Fruit fly (Drosophila melanogaster) whole organism, embryonic: ENCODE data around the gene Shaw.

Source experiments
- ATbp ChIP-seq: fragments of 200-800 bp; sonication (Bioruptor generic); optimal IDR thresholded peaks from 2 replicates; lab custom pipeline; 2017; ENCODE audit warnings: missing biosample characterization, mild to moderate bottlenecking, missing genetic modification characterization, missing genetic modification reagents
- CG10959 ChIP-seq: fragments of 200-800 bp; sonication (Bioruptor generic); IDR thresholded peaks from 2 replicates; pipeline ENCODE4 v1.3.6; 2022; ENCODE audit warnings: missing biosample characterization, missing genetic modification characterization
- CG13424 ChIP-seq: fragments of 200-800 bp; sonication (Bioruptor generic); optimal IDR thresholded peaks from 2 replicates; lab custom pipeline; 2019; ENCODE audit warnings: missing biosample characterization, mild to moderate bottlenecking, missing genetic modification characterization, moderate library complexity
- CG13894 ChIP-seq: fragments of 200-800 bp; sonication (Bioruptor generic); optimal IDR thresholded peaks from 3 replicates; lab custom pipeline; 2018; ENCODE audit warnings: missing biosample characterization, mild to moderate bottlenecking, missing genetic modification characterization, moderate library complexity
- CG14050 ChIP-seq: fragments of 200-800 bp; sonication (Bioruptor generic); IDR thresholded peaks from 3 replicates; pipeline ENCODE4 v1.3.6; 2022; ENCODE audit warnings: missing biosample characterization, missing genetic modification characterization
- CG17328 ChIP-seq: fragments of 200-800 bp; sonication (Bioruptor generic); IDR thresholded peaks from 2 replicates; pipeline ENCODE4 v1.3.6; 2022; ENCODE audit warnings: missing biosample characterization, missing genetic modification characterization
- CG1832 ChIP-seq: fragments of 200-800 bp; sonication (Bioruptor generic); optimal IDR thresholded peaks from 2 replicates; lab custom pipeline; 2017; ENCODE audit warnings: missing biosample characterization, mild to moderate bottlenecking, missing genetic modification characterization, inconsistent platforms
- CG30403 ChIP-seq: fragments of 200-800 bp; sonication (Bioruptor generic); optimal IDR thresholded peaks from 3 replicates; lab custom pipeline; 2016; ENCODE audit warnings: missing biosample characterization, missing genetic modification characterization
- CG31441 ChIP-seq: fragments of 200-800 bp; sonication (Bioruptor generic); IDR thresholded peaks from 2 replicates; pipeline ENCODE4 v1.3.6; 2022; ENCODE audit warnings: missing biosample characterization, missing genetic modification characterization
- CG6689 ChIP-seq: fragments of 200-800 bp; sonication (Bioruptor generic); IDR thresholded peaks from 2 replicates; pipeline ENCODE4 v1.3.6; 2022; ENCODE audit warnings: missing biosample characterization, missing genetic modification characterization
- CG6813 ChIP-seq: fragments of 200-800 bp; sonication (Bioruptor generic); optimal IDR thresholded peaks from 2 replicates; lab custom pipeline; 2017; ENCODE audit warnings: missing biosample characterization, missing genetic modification characterization, mild to moderate bottlenecking, moderate library complexity, missing genetic modification reagents
- CG9437 ChIP-seq: fragments of 200-800 bp; sonication (Bioruptor generic); optimal IDR thresholded peaks from 2 replicates; lab custom pipeline; 2018; ENCODE audit warnings: missing biosample characterization, mild to moderate bottlenecking, missing genetic modification characterization
- CTCF ChIP-seq: fragments of 200-800 bp; sonication (Bioruptor generic); optimal IDR thresholded peaks from 2 replicates; lab custom pipeline; 2017; ENCODE audit warnings: missing biosample characterization, mild to moderate bottlenecking, missing genetic modification characterization, moderate library complexity
- Chrac-16 ChIP-seq: fragments of 200-800 bp; sonication (Bioruptor generic); optimal IDR thresholded peaks from 3 replicates; lab custom pipeline; 2016; ENCODE audit warnings: missing biosample characterization, missing genetic modification characterization
- Dbx ChIP-seq: fragments of 200-800 bp; sonication (Bioruptor generic); IDR thresholded peaks from 3 replicates; pipeline ENCODE4 v1.3.6; 2022; ENCODE audit warnings: missing biosample characterization, missing genetic modification characterization
- Hr3 ChIP-seq: fragments of 200-800 bp; sonication (Bioruptor generic); optimal IDR thresholded peaks from 3 replicates; lab custom pipeline; 2016; ENCODE audit warnings: missing biosample characterization, missing genetic modification characterization
- Hr39 ChIP-seq: fragments of >200 bp; optimal IDR thresholded peaks from 2 replicates; lab custom pipeline; 2017
- PHDP ChIP-seq: fragments of 200-800 bp; sonication (Bioruptor generic); optimal IDR thresholded peaks from 3 replicates; lab custom pipeline; 2018; ENCODE audit warnings: missing biosample characterization, mild to moderate bottlenecking, missing genetic modification characterization, moderate library complexity
- Xbp1 ChIP-seq: fragments of 200-800 bp; sonication (Bioruptor generic); optimal IDR thresholded peaks from 3 replicates; lab custom pipeline; 2016; ENCODE audit warnings: missing biosample characterization, mild to moderate bottlenecking, missing genetic modification characterization
- Xrp1 ChIP-seq: fragments of 200-800 bp; sonication (Bioruptor generic); IDR thresholded peaks from 2 replicates; pipeline ENCODE4 v1.3.6; 2022; ENCODE audit warnings: missing biosample characterization, missing genetic modification characterization
- ato ChIP-seq: fragments of 200-800 bp; sonication (Bioruptor generic); IDR thresholded peaks from 2 replicates; pipeline ENCODE4 v1.3.6; 2022; ENCODE audit warnings: missing biosample characterization, missing genetic modification characterization; ENCODE audit not compliant: partially characterized antibody
- bsh ChIP-seq, 2 experiments: fragments of 200-800 bp; sonication (Bioruptor generic); optimal IDR thresholded peaks; 2 replicates each; lab custom pipeline; 2017 to 2018; ENCODE audit warnings: mild to moderate bottlenecking in 2 of 2, missing biosample characterization in 2 of 2, missing genetic modification characterization in 2 of 2, moderate library complexity in 1 of 2
- chif ChIP-seq, 2 experiments: fragments of 200-800 bp; sonication (Bioruptor generic); optimal IDR thresholded peaks; 3 replicates each; lab custom pipeline; 2016; ENCODE audit warnings: missing biosample characterization in 2 of 2, missing genetic modification characterization in 2 of 2
- croc ChIP-seq: fragments of 200-800 bp; sonication (Bioruptor generic); conservative IDR thresholded peaks from 3 replicates; pipeline ENCODE4 v1.3.6; 2022; ENCODE audit warnings: missing biosample characterization, missing genetic modification characterization
- da ChIP-seq: fragments of 200-800 bp; sonication (Bioruptor generic); optimal IDR thresholded peaks from 2 replicates; lab custom pipeline; 2016; ENCODE audit warnings: missing biosample characterization, missing genetic modification characterization
- dan ChIP-seq: fragments of 200-800 bp; sonication (Bioruptor generic); IDR thresholded peaks from 2 replicates; pipeline ENCODE4 v1.3.6; 2022; ENCODE audit warnings: missing biosample characterization, missing genetic modification characterization
- disco-r ChIP-seq: fragments of 200-800 bp; sonication (Bioruptor generic); optimal IDR thresholded peaks from 2 replicates; lab custom pipeline; 2016; ENCODE audit warnings: missing biosample characterization, missing genetic modification characterization
- gem ChIP-seq: fragments of 200-800 bp; sonication (Bioruptor generic); optimal IDR thresholded peaks from 2 replicates; lab custom pipeline; 2019; ENCODE audit warnings: missing biosample characterization, mild to moderate bottlenecking, missing genetic modification characterization, moderate library complexity
- gsb-n ChIP-seq: fragments of 200-800 bp; sonication (Bioruptor generic); optimal IDR thresholded peaks from 3 replicates; lab custom pipeline; 2018; ENCODE audit warnings: missing biosample characterization, mild to moderate bottlenecking, missing genetic modification characterization
- jigr1 ChIP-seq: fragments of 200-800 bp; sonication (Bioruptor generic); IDR thresholded peaks from 3 replicates; pipeline ENCODE4 v1.3.6; 2022; ENCODE audit warnings: missing biosample characterization, missing genetic modification characterization
- luna ChIP-seq: fragments of 200-800 bp; sonication (Bioruptor generic); optimal IDR thresholded peaks from 2 replicates; lab custom pipeline; 2016; ENCODE audit warnings: missing biosample characterization, missing genetic modification characterization
- nom ChIP-seq: fragments of 200-800 bp; sonication (Bioruptor generic); optimal IDR thresholded peaks from 2 replicates; lab custom pipeline; 2017; ENCODE audit warnings: missing biosample characterization, missing genetic modification characterization, mild to moderate bottlenecking, moderate library complexity, missing genetic modification reagents
- pita ChIP-seq: fragments of 200-800 bp; sonication (Bioruptor generic); optimal IDR thresholded peaks from 2 replicates; lab custom pipeline; 2017; ENCODE audit warnings: missing biosample characterization, mild to moderate bottlenecking, missing genetic modification characterization
- row ChIP-seq: fragments of 200-800 bp; sonication (Bioruptor generic); IDR thresholded peaks from 3 replicates; pipeline ENCODE4 v1.3.6; 2022; ENCODE audit warnings: missing biosample characterization, missing genetic modification characterization
- sens ChIP-seq: fragments of 200-800 bp; sonication (Bioruptor generic); peaks from one replicate; lab custom pipeline; 2016; ENCODE audit warnings: missing biosample characterization, missing genetic modification characterization
- seq ChIP-seq: fragments of 200-800 bp; sonication (Bioruptor generic); IDR thresholded peaks from 2 replicates; pipeline ENCODE4 v1.3.6; 2022; ENCODE audit warnings: missing biosample characterization, missing genetic modification characterization
- tgo ChIP-seq: fragments of 200-800 bp; sonication (Bioruptor generic); IDR thresholded peaks from 3 replicates; pipeline ENCODE4 v1.3.6; 2022; ENCODE audit warnings: missing biosample characterization, missing genetic modification characterization
- zen ChIP-seq: fragments of 200-800 bp; sonication (Bioruptor generic); optimal IDR thresholded peaks from 3 replicates; lab custom pipeline; 2018; ENCODE audit warnings: missing biosample characterization, mild to moderate bottlenecking, missing genetic modification characterization, moderate library complexity
- zfh2 ChIP-seq: fragments of 200-800 bp; sonication (Bioruptor generic); optimal IDR thresholded peaks from 2 replicates; lab custom pipeline; 2016; ENCODE audit warnings: missing biosample characterization, missing genetic modification characterization

Gene Shaw

DNA sequence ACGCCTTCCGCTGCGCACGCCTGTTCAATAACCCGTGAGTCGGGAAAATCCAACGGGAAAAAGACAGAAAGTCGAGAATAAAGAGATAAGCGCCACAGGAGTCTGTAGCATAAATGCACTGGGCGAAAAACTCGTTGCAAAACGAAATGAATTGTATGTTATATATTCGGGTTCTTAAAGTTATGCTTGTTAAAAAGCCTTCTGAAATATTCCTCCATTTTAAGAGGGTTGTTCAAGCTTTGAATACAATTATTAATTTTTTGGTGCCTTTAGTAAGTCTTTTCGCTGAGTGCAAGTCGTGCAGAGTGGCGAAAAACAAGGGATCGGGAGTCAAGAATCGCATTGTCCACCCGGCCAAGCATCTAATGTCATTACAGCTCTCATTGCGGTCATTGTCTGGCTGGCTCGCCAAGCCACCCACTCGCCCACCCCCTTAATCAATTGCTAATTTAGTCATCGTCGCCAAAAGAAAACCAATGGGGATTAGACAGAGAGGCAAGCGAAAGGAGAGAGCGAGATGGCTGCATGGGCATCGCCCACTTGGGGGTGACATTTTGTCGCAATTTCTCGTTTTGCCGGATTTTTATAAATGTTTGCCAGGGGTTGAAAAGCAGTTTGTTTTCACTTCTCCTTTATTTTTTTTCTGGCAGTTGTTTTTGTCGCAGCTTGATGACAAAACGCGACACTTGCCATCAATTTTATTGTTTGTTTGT, 32.7 kb upstream of the Shaw start (continued):
- peak; percentile 51 for TF ChIP-seq gem (tag; lab: Kevin White, UChicago)
- peak; percentile 12 for TF ChIP-seq Xbp1 (GFP tag; lab: Kevin White, UChicago)
- TF ChIP-seq CG17328 (GFP tag; lab: Robert Waterston, UW) = peak; percentile 29; the same call in 1 of the 2 replicates
- peak; percentile 55; the same call in 1 of the 2 replicates for TF ChIP-seq Xrp1
- TF ChIP-seq ato = no peak
- peak; percentile 59 for TF ChIP-seq CG1832 (GFP tag; lab: Kevin White, UChicago)
- TF ChIP-seq Chrac-16 = peak; percentile 19
- no peak for TF ChIP-seq CG9437 (GFP tag; lab: Kevin White, UChicago)
- peak; percentile 21 for TF ChIP-seq CG30403 (GFP tag; lab: Kevin White, UChicago)
- TF ChIP-seq Hr39 (lab: Kevin White, UChicago) = no peak
- peak; percentile 40 for TF ChIP-seq zen (tag; lab: Kevin White, UChicago)
- TF ChIP-seq pita (GFP tag; lab: Kevin White, UChicago) = no peak
- TF ChIP-seq bsh (GFP tag; optimal IDR thresholded peaks at IDR 0.05; lab: Kevin White, UChicago) = peak in 1 of 2 experiments; percentile 49
- TF ChIP-seq CG31441 (GFP tag; lab: Robert Waterston, UW) = 0 out of 2 replicates have a peak, but pooled peaks have one; percentile 25
- TF ChIP-seq seq (GFP tag; lab: Robert Waterston, UW) = peak; percentile 84
- TF ChIP-seq row (GFP tag; lab: Robert Waterston, UW) = peak; percentile 37; the same call in 1 of the 3 replicates
- TF ChIP-seq chif (GFP tag; optimal IDR thresholded peaks at IDR 0.05; lab: Kevin White, UChicago) = peak in 1 of 2 experiments; percentile 19
- 0 out of 2 replicates have a peak, but pooled peaks have one; percentile 16 for TF ChIP-seq CG6689 (GFP tag; lab: Robert Waterston, UW)
- no peak for TF ChIP-seq disco-r (GFP tag; lab: Kevin White, UChicago)
- 0 out of 2 replicates have a peak, but pooled peaks have one; percentile 8 for TF ChIP-seq CG10959 (GFP tag; lab: Robert Waterston, UW)
- TF ChIP-seq CG14050 (GFP tag; lab: Robert Waterston, UW) = no peak
- peak; percentile 84 for TF ChIP-seq sens
- peak; percentile 5 for TF ChIP-seq ATbp (GFP tag; lab: Kevin White, UChicago)
- no peak for TF ChIP-seq CG13424 (tag; lab: Kevin White, UChicago)
- TF ChIP-seq zfh2 (GFP tag; lab: Kevin White, UChicago) = no peak
- TF ChIP-seq dan = 0 out of 2 replicates have a peak, but pooled peaks have one; percentile 19
- TF ChIP-seq, all 482 proteins: peak for 48

DNA sequence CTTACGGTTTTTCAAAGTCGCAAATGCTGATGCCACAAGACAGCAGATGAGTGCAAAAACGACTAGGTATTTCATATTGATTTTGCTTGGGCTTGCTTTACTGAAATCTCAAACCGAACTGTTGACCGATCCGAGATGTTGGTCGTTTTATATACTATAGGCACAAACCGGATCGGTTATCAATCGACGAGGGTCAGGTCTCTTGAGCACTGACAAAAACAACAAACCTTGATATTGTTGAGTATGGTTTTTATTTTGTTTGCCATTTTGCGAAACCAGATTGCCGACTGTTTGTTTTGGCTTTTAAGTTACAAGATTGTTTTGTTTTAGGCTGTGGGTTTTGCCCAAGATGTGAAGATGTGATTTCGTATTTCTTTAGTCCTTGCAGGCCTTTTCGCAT, 25.5 kb upstream of the Shaw start, which contains the start of gene CG16704:
Gene CG16704, minus strand, starts transcription at position 122 of the 400 bp plus-strand sequence.
- TF ChIP-seq jigr1 = no peak
- no peak for TF ChIP-seq PHDP (tag; lab: Kevin White, UChicago)
- TF ChIP-seq croc (GFP tag; lab: Robert Waterston, UW) = no peak
- TF ChIP-seq tgo = no peak
- no peak for TF ChIP-seq CG6813
- no peak for TF ChIP-seq nom
- no peak for TF ChIP-seq luna (GFP tag; lab: Kevin White, UChicago)
- TF ChIP-seq da (GFP tag; lab: Kevin White, UChicago) = no peak
- TF ChIP-seq Hr3 (GFP tag; lab: Kevin White, UChicago) = no peak
- no peak for TF ChIP-seq CG13894 (tag; lab: Kevin White, UChicago)
- TF ChIP-seq CTCF (GFP tag; lab: Kevin White, UChicago) = no peak
- TF ChIP-seq Dbx (GFP tag; lab: Robert Waterston, UW) = no peak
- TF ChIP-seq row (GFP tag; lab: Robert Waterston, UW) = no peak
- no peak for TF ChIP-seq gsb-n (tag; lab: Kevin White, UChicago)
- TF ChIP-seq, all 482 proteins: peak for 0
